Worm (Caenorhabditis elegans) whole organism, mixed stage, embryonic: Measurements from ENCODE around the gene M106.2.

Source experiments
- M03D4.4 ChIP-seq: sonication (generic microtip); optimal IDR thresholded peaks from 2 replicates; lab custom pipeline; 2017; ENCODE audit warnings: mild to moderate bottlenecking, missing genetic modification characterization, missing compliant biosample characterization
- blmp-1 ChIP-seq: fragments of 150-350 bp; optimal IDR thresholded peaks from 2 replicates; lab custom pipeline; 2014; ENCODE audit warnings: missing biosample characterization, missing genetic modification characterization
- ceh-39 ChIP-seq: fragments of 150-350 bp; optimal IDR thresholded peaks from 2 replicates; lab custom pipeline; 2014; ENCODE audit warnings: missing biosample characterization, missing genetic modification characterization
- ces-1 ChIP-seq: fragments of 150-350 bp; optimal IDR thresholded peaks from 2 replicates; lab custom pipeline; 2014; ENCODE audit warnings: missing biosample characterization, missing genetic modification reagents, missing genetic modification characterization
- cnd-1 ChIP-seq: fragments of 200-800 bp; sonication (Bioruptor generic); optimal IDR thresholded peaks from 2 replicates; lab custom pipeline; 2018; ENCODE audit warnings: mild to moderate bottlenecking, missing genetic modification characterization, missing compliant biosample characterization
- drap-1 ChIP-seq: fragments of 200-800 bp; sonication (Bioruptor generic); optimal IDR thresholded peaks from 3 replicates; lab custom pipeline; 2018; ENCODE audit warnings: mild to moderate bottlenecking, missing genetic modification characterization, missing compliant biosample characterization
- elt-1 ChIP-seq: sonication (generic microtip); optimal IDR thresholded peaks from 2 replicates; lab custom pipeline; 2017; ENCODE audit warnings: missing genetic modification characterization, mild to moderate bottlenecking, missing compliant biosample characterization, antibody characterized with exemption, moderate library complexity, borderline replicate concordance; ENCODE audit not compliant: insufficient read depth
- elt-3 ChIP-seq: fragments of 150-350 bp; optimal IDR thresholded peaks from 2 replicates; lab custom pipeline; 2014; ENCODE audit warnings: missing biosample characterization, missing genetic modification characterization
- flh-1 ChIP-seq: fragments of 200-800 bp; sonication (Bioruptor generic); optimal IDR thresholded peaks from 2 replicates; lab custom pipeline; 2018; ENCODE audit warnings: mild to moderate bottlenecking, missing genetic modification characterization, moderate library complexity, missing compliant biosample characterization
- ham-2 ChIP-seq: fragments of 200-800 bp; sonication (Bioruptor generic); optimal IDR thresholded peaks from 2 replicates; lab custom pipeline; 2018; ENCODE audit warnings: mild to moderate bottlenecking, missing genetic modification characterization, missing compliant biosample characterization
- hlh-1 ChIP-seq: fragments of 150-350 bp; optimal IDR thresholded peaks from 2 replicates; lab custom pipeline; 2014; ENCODE audit warnings: missing biosample characterization, missing genetic modification reagents, missing genetic modification characterization
- lin-13 ChIP-seq: fragments of 150-350 bp; optimal IDR thresholded peaks from 2 replicates; lab custom pipeline; 2014; ENCODE audit warnings: missing biosample characterization, missing genetic modification characterization
- lsy-2 ChIP-seq: fragments of 150-350 bp; optimal IDR thresholded peaks from 2 replicates; lab custom pipeline; 2014; ENCODE audit warnings: missing biosample characterization, missing genetic modification characterization
- mab-5 ChIP-seq: fragments of 150-350 bp; optimal IDR thresholded peaks from 2 replicates; lab custom pipeline; 2014; ENCODE audit warnings: missing biosample characterization, missing genetic modification characterization
- mep-1 ChIP-seq: fragments of 150-350 bp; optimal IDR thresholded peaks from 2 replicates; lab custom pipeline; 2017; ENCODE audit warnings: missing biosample characterization, missing genetic modification reagents, missing genetic modification characterization, inconsistent platforms
- mls-2 ChIP-seq: sonication (generic microtip); optimal IDR thresholded peaks from 2 replicates; lab custom pipeline; 2016; ENCODE audit warnings: mild to moderate bottlenecking, missing genetic modification characterization, moderate library complexity, missing compliant biosample characterization
- nhr-12 ChIP-seq: fragments of 150-350 bp; optimal IDR thresholded peaks from 2 replicates; lab custom pipeline; 2014; ENCODE audit warnings: missing biosample characterization, missing genetic modification characterization
- nhr-2 ChIP-seq: fragments of 150-350 bp; optimal IDR thresholded peaks from 2 replicates; lab custom pipeline; 2014; ENCODE audit warnings: missing biosample characterization, missing genetic modification characterization
- nhr-237 ChIP-seq: fragments of 150-350 bp; optimal IDR thresholded peaks from 2 replicates; lab custom pipeline; 2014; ENCODE audit warnings: missing biosample characterization, missing genetic modification characterization
- nhr-76 ChIP-seq: sonication (generic microtip); optimal IDR thresholded peaks from 2 replicates; lab custom pipeline; 2017; ENCODE audit warnings: missing biosample characterization, missing genetic modification characterization
- pha-4 ChIP-seq: fragments of 150-350 bp; optimal IDR thresholded peaks from 2 replicates; lab custom pipeline; 2018; ENCODE audit warnings: missing biosample characterization, missing genetic modification reagents, missing genetic modification characterization
- sem-2 ChIP-seq: fragments of 200-800 bp; sonication (Bioruptor generic); optimal IDR thresholded peaks from 2 replicates; lab custom pipeline; 2018; ENCODE audit warnings: mild to moderate bottlenecking, missing genetic modification characterization, missing compliant biosample characterization
- sptf-1 ChIP-seq: sonication (generic microtip); optimal IDR thresholded peaks from 2 replicates; lab custom pipeline; 2017; ENCODE audit warnings: mild to moderate bottlenecking, missing genetic modification characterization, moderate library complexity, missing compliant biosample characterization
- tbx-8 ChIP-seq: fragments of 200-800 bp; sonication (Bioruptor generic); optimal IDR thresholded peaks from 2 replicates; lab custom pipeline; 2018; ENCODE audit warnings: mild to moderate bottlenecking, missing genetic modification characterization, moderate library complexity, missing compliant biosample characterization
- unc-62 ChIP-seq: fragments of 150-350 bp; optimal IDR thresholded peaks from 2 replicates; lab custom pipeline; 2014; ENCODE audit warnings: missing biosample characterization, missing genetic modification reagents, missing genetic modification characterization
- zip-8 ChIP-seq: fragments of 150-350 bp; optimal IDR thresholded peaks from 2 replicates; lab custom pipeline; 2014; ENCODE audit warnings: missing biosample characterization, missing genetic modification characterization

The M106.2 gene

ce11 chrII:10804907-10805306, 44.9 kb downstream of the M106.2 start:
- TF ChIP-seq ces-1 (GFP tag; lab: Kevin White, UChicago) (no peak), flh-1 (no peak), unc-62 (GFP tag; lab: Kevin White, UChicago) (no peak), sptf-1 (tag; lab: Kevin White, UChicago) (no peak), tbx-8 (no peak), nhr-2 (tag; lab: Kevin White, UChicago) (no peak)

DNA sequence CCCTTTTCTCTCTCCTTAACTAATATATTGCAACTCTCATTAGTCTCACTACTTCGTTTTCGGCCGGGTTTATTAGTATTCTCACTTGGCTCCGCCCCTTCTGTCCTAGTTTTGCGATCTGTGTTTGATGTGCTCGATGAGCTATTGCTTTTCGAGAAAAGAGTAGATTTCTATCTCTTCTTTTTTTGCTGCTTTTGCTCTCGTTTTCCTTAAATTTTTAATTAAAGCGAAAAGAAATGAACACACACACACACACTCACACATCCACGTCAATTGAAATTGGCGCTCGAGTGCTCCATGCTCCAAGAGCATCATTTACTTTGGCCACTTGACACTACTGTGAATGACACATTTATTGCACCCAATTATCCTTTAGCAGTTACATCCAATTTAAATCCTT, 45.4 kb downstream of the M106.2 start:
- TF ChIP-seq ces-1 (GFP tag; lab: Kevin White, UChicago) = peak; percentile 17
- no peak for TF ChIP-seq lsy-2 (tag; lab: Kevin White, UChicago)

ce11 chrII:10800209-10800608, 49.6 kb downstream of the M106.2 start:
- TF ChIP-seq mls-2 (tag; lab: Kevin White, UChicago) = no peak
- TF ChIP-seq pha-4 (tag; lab: Kevin White, UChicago) = no peak
- TF ChIP-seq ces-1 (GFP tag; lab: Kevin White, UChicago) = peak; percentile 77
- TF ChIP-seq, all 35 proteins: peak for 1

DNA sequence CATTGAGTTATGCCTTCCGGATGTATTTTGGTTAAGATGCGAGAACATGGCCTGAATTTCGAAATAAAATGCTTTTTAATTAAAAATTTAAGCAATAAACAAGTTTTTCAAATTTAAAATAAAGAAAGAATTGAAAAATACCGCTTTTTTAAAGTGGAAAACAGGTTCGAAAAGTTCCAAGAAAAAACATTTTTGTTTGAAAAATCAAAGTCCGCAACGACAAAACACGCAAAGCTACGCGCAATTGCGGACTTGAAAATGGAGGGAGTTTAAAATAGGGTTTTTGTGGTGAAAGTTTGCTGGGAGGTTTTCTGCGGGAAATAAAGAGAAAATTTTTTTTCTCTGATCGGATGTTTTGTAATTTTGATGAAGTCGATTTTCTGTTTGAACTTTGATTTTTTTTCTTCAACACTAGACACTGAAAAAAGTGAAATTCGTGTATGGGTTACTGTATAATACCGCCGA, 51.3 kb downstream of the M106.2 start, which contains the start of gene npp-19:
TSS of gene npp-19 (minus strand) at position 51 of the 465 bp plus-strand sequence.
- TF ChIP-seq ceh-39 (tag; lab: Kevin White, UChicago) (no peak), mep-1 (tag; lab: Kevin White, UChicago) (peak; percentile 85), zip-8 (no peak), ces-1 (GFP tag; lab: Kevin White, UChicago) (peak; percentile 46), elt-3 (tag; lab: Kevin White, UChicago) (no peak), lsy-2 (tag; lab: Kevin White, UChicago) (peak; percentile 84), lin-13 (tag; lab: Kevin White, UChicago) (peak; percentile 47), nhr-12 (no peak), nhr-237 (tag; lab: Kevin White, UChicago) (peak; percentile 72), blmp-1 (tag; lab: Kevin White, UChicago) (peak; percentile 28), drap-1 (GFP tag; lab: Kevin White, UChicago) (no peak), hlh-1 (peak; percentile 14), sptf-1 (tag; lab: Kevin White, UChicago) (peak; percentile 59), sem-2 (GFP tag; lab: Kevin White, UChicago) (no peak), pha-4 (tag; lab: Kevin White, UChicago) (peak; percentile 19)
- TF ChIP-seq, all 35 proteins: peak for 9

DNA sequence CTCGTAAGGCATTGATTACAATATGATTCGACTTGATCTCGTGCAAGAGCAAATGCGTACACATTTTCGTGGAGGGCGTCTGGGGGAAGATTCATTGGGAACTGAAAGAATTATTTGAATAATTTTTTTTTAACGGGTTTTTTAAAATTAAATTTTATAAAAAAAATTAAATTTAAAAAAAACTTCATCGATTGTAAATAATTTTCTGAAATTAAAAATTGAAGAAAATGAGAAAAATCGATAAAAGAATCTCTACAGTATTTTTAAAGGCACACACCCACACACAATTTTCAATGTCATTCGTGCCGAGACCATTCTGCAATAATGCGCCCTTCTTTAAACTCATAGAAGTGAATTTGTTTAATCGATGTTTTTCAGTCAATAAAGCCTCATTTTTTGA, 53.6 kb downstream of the M106.2 start, which contains the start of gene set-14:
TSS of gene set-14 (minus strand) at position 101 of the 400 bp plus-strand sequence.
- no peak for TF ChIP-seq ceh-39 (tag; lab: Kevin White, UChicago)
- TF ChIP-seq tbx-8 = no peak
- no peak for TF ChIP-seq unc-62 (GFP tag; lab: Kevin White, UChicago)
- no peak for TF ChIP-seq cnd-1 (tag; lab: Kevin White, UChicago)
- no peak for TF ChIP-seq sem-2 (GFP tag; lab: Kevin White, UChicago)
- no peak for TF ChIP-seq elt-3 (tag; lab: Kevin White, UChicago)
- no peak for TF ChIP-seq elt-1
- TF ChIP-seq M03D4.4 (tag; lab: Kevin White, UChicago) = no peak
- no peak for TF ChIP-seq sptf-1 (tag; lab: Kevin White, UChicago)
- no peak for TF ChIP-seq lin-13 (tag; lab: Kevin White, UChicago)
- no peak for TF ChIP-seq ces-1 (GFP tag; lab: Kevin White, UChicago)
- TF ChIP-seq ham-2 (GFP tag; lab: Kevin White, UChicago) = no peak
- no peak for TF ChIP-seq lsy-2 (tag; lab: Kevin White, UChicago)
- no peak for TF ChIP-seq hlh-1
- no peak for TF ChIP-seq flh-1
- no peak for TF ChIP-seq mab-5 (tag; lab: Kevin White, UChicago)
- no peak for TF ChIP-seq zip-8
- no peak for TF ChIP-seq nhr-76 (tag; lab: Kevin White, UChicago)
